Fruit fly (Drosophila melanogaster): Measurements from ENCODE around the gene Csas.

Gene Csas

DNA sequence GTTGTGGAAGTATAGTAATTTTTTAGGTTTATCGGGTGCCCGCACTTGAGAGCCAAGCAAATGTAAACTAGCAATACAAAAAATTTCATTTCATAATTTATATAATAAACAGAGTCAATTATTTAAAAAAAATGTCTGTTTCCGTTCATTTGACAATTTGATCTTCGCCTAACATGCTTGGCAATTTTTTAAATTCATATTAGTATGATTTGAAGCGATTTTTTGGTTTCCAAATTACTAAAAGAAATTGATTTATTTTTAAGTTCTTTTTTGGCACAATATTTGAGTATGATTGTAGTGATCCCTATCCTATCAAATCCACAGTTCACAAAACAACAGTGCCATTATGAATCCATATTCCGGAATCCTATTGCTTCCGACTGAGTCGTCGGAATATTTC, 36.9 kb downstream of the Csas start, which contains the start of gene CG34258:
Gene CG34258, minus strand, starts transcription at position 101 of the 400 bp plus-strand sequence.
- TF ChIP-seq CG17806 (tag; optimal IDR thresholded peaks at IDR 0.05) (no peak), CG4496 (GFP tag; IDR thresholded peaks at IDR 0.05) (no peak), Pif1B (GFP tag; optimal IDR thresholded peaks at IDR 0.05) (no peak), CG34367 (tag; optimal IDR thresholded peaks at IDR 0.05) (no peak), CG13204 (GFP tag; optimal IDR thresholded peaks at IDR 0.05) (no peak), fd96Ca (GFP tag; IDR thresholded peaks at IDR 0.05) (no peak), Pif1A (GFP tag; optimal IDR thresholded peaks at IDR 0.05) (no peak), CG9948 (tag; optimal IDR thresholded peaks at IDR 0.05) (no peak), Ets98B (GFP tag; IDR thresholded peaks at IDR 0.05) (no peak), rn (GFP tag; IDR thresholded peaks at IDR 0.05) (no peak), CG32121 (GFP tag; IDR thresholded peaks at IDR 0.05) (no peak), CG14655 (GFP tag; optimal IDR thresholded peaks at IDR 0.05) (no peak), CG12605 (GFP tag; IDR thresholded peaks at IDR 0.05) (no peak), CG15710 (tag; optimal IDR thresholded peaks at IDR 0.05) (no peak)

DNA sequence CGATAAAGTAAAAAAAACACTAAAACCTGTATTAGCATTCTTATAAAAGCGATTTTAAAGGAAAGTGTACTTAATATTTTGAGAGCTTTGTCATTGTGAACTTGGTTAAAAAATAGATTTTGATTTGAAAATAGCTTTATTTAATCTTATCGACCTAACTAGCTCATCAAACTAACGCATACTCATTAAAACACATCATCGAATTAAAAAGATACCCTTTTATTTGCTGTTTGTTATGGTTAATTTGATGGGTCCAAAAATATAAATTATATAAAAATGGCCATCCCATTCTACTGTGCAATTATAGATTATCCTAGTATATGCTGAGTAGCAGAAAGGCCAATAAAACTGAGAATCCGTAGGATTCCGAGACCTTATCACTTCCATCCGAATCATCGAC, 37.8 kb downstream of the Csas start, which contains the start of gene CG32219:
Gene CG32219, minus strand, starts transcription at position 101 of the 400 bp plus-strand sequence.
- TF ChIP-seq gl (tag; optimal IDR thresholded peaks at IDR 0.05) = no peak
- TF ChIP-seq CG32121 (GFP tag; IDR thresholded peaks at IDR 0.05) = no peak
- TF ChIP-seq CG10348 (GFP tag; IDR thresholded peaks at IDR 0.05) = no peak
- TF ChIP-seq CG8159 (tag; optimal IDR thresholded peaks at IDR 0.05) = no peak
- no peak for TF ChIP-seq D1 (tag; optimal IDR thresholded peaks at IDR 0.05)
- TF ChIP-seq CG34367 (tag; optimal IDR thresholded peaks at IDR 0.05) = no peak
- TF ChIP-seq Pif1A (GFP tag; optimal IDR thresholded peaks at IDR 0.05) = no peak
- TF ChIP-seq CG17806 (tag; optimal IDR thresholded peaks at IDR 0.05) = no peak
- TF ChIP-seq Pif1B (GFP tag; optimal IDR thresholded peaks at IDR 0.05) = no peak

DNA sequence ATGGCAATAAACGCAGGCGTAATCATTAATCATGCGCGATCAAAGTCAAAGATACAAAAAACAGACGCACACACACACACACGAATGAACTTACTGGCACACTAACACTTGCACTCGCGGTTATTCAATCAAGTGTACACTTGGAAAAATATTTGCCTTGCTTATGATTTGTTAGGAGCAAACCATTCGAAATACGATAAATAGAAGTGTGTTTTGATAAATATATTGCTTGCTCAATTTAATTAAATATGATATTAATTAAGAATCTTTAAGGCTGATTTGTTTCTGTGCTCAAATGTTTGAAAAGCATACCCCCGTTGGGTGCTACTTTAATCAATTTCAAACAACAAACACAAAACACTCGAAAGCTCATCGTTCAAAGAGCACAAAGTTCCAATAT, 43.3 kb downstream of the Csas start:
- TF ChIP-seq rn (GFP tag; IDR thresholded peaks at IDR 0.05) = no peak
- no peak for TF ChIP-seq fd96Ca (GFP tag; IDR thresholded peaks at IDR 0.05)
- no peak for TF ChIP-seq Ets98B (GFP tag; IDR thresholded peaks at IDR 0.05)
- no peak for TF ChIP-seq CG17806 (tag; optimal IDR thresholded peaks at IDR 0.05)
- no peak for TF ChIP-seq CG8159 (tag; optimal IDR thresholded peaks at IDR 0.05)
- no peak for TF ChIP-seq CG15710 (tag; optimal IDR thresholded peaks at IDR 0.05)

DNA sequence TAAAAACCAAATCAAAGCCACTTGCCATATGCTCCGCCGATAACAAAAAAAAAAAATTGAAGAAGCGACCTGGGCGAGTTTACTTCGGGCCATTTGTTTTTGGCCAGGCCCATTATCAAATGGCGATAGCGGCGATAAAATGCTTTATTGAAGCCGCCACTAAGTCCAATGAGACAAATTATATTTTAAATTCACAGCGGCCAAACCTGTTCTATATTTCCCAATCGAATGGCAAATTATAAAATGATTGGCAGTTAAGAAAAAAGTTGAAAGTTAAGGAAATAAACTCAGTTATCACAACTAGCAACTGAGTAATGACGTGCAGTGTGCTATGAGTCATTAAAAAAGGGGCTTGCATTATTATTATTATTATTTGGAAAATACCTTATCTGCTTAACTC, 47.6 kb downstream of the Csas start:
- no peak for TF ChIP-seq D1 (tag; optimal IDR thresholded peaks at IDR 0.05)

DNA sequence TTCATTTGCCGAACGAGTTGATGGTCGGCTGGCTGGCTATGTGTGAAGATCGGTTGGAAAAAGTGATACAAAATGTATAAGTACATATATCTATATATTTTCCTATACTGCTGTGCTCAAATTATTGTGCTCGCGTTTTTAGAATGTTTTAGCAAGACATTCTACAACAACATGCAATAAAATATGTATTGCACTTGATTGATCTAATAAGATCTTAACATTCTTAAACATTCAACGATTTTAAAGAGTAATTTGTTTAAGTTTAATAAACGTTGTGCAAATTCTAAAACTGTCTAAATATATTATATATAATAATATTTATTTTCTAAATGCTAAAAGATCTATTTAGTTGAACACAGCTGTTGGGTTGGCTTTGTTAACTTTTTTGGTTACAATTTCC, 48.4 kb downstream of the Csas start:
- TF ChIP-seq CG9948 (tag; optimal IDR thresholded peaks at IDR 0.05) = no peak
- TF ChIP-seq Ets98B (GFP tag; IDR thresholded peaks at IDR 0.05) = no peak

DNA sequence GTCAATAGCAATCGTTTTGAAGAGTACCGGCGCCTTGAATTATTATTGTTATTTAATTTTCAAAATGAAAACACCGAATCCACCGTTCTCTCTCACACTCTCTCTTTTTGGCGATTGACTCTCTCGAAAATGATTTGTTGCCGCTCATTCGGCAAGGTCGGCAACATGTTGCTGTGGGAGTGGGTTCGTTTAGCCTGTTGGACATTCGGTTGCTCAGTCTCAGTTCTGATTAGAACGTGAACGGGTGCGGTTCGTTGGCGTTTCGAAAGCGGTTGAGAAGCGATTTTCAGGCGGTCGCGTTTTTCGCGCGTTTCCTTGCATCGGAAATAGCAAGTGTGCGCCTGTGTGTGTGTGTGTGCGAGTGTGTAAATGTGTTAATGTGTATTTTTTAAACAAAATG, 49.8 kb downstream of the Csas start, which contains the start of gene Ac76E:
Gene Ac76E, plus strand, starts transcription at position 264 of the 400 bp plus-strand sequence.
- TF ChIP-seq Pif1A (GFP tag; optimal IDR thresholded peaks at IDR 0.05) (no peak), EcR (GFP tag; optimal IDR thresholded peaks at IDR 0.05) (no peak), CG32121 (GFP tag; IDR thresholded peaks at IDR 0.05) (peak; percentile 16; the same call in 1 of the 2 replicates), fd96Ca (GFP tag; IDR thresholded peaks at IDR 0.05) (no peak), CG13204 (GFP tag; optimal IDR thresholded peaks at IDR 0.05) (no peak), CG8301 (tag; optimal IDR thresholded peaks at IDR 0.05) (no peak), Ets98B (GFP tag; IDR thresholded peaks at IDR 0.05) (peak; percentile 30; the same call in 1 of the 2 replicates), CG34367 (tag; optimal IDR thresholded peaks at IDR 0.05) (no peak), CG12605 (GFP tag; IDR thresholded peaks at IDR 0.05) (peak; percentile 52)

Data from whole organism, pupa.